Worm (Caenorhabditis elegans) whole organism, young adult: Measurements from ENCODE around the gene F10G2.10.
"Not testable (repeated sequence)": the region's sequence is repeated elsewhere in the genome, so short reads cannot be mapped to it uniquely, and the experiment has no call there.

Source experiments
- F23B12.7 ChIP-seq: sonication (generic microtip); optimal IDR thresholded peaks from 2 replicates; lab custom pipeline; 2017; ENCODE audit warnings: missing genetic modification characterization, mild to moderate bottlenecking, missing compliant biosample characterization, antibody characterized with exemption, moderate library complexity; ENCODE audit not compliant: insufficient read depth
- K11D2.4 ChIP-seq: fragments of 200-800 bp; sonication (Bioruptor generic); IDR thresholded peaks from 2 replicates; pipeline ENCODE4 v1.3.6; 2022; ENCODE audit warnings: missing genetic modification reagents, missing genetic modification characterization, missing compliant biosample characterization
- K12H6.12 ChIP-seq: fragments of 200-800 bp; sonication (Bioruptor generic); optimal IDR thresholded peaks from 2 replicates; lab custom pipeline; 2018; ENCODE audit warnings: mild to moderate bottlenecking, missing genetic modification characterization, missing compliant biosample characterization
- Y53F4B.3 ChIP-seq: fragments of 200-800 bp; sonication (Bioruptor generic); IDR thresholded peaks from 2 replicates; pipeline ENCODE4 v1.3.6; 2022; ENCODE audit warnings: missing genetic modification reagents, missing genetic modification characterization, missing compliant biosample characterization
- akir-1 ChIP-seq: fragments of 200-800 bp; sonication (Bioruptor generic); optimal IDR thresholded peaks from 2 replicates; lab custom pipeline; 2018; ENCODE audit warnings: mild to moderate bottlenecking, missing genetic modification characterization, moderate library complexity, missing compliant biosample characterization
- atf-7 ChIP-seq: sonication (generic microtip); optimal IDR thresholded peaks from 2 replicates; lab custom pipeline; 2017; ENCODE audit warnings: mild to moderate bottlenecking, missing genetic modification characterization, missing compliant biosample characterization
- attf-6 ChIP-seq: fragments of 200-800 bp; sonication (Bioruptor generic); IDR thresholded peaks from 2 replicates; pipeline ENCODE4 v1.3.6; 2022; ENCODE audit warnings: missing genetic modification reagents, missing genetic modification characterization, missing compliant biosample characterization
- bed-2 ChIP-seq: fragments of 200-800 bp; sonication (Bioruptor generic); IDR thresholded peaks from 2 replicates; pipeline ENCODE4 v1.3.6; 2022; ENCODE audit warnings: missing genetic modification reagents, missing genetic modification characterization, missing compliant biosample characterization
- ceh-40 ChIP-seq: fragments of 200-800 bp; sonication (Bioruptor generic); IDR thresholded peaks from 2 replicates; pipeline ENCODE4 v1.3.6; 2022; ENCODE audit warnings: missing genetic modification characterization, missing compliant biosample characterization
- ceh-58 ChIP-seq: fragments of 200-800 bp; sonication (Bioruptor generic); IDR thresholded peaks from 2 replicates; pipeline ENCODE4 v1.3.6; 2022; ENCODE audit warnings: missing genetic modification characterization, missing compliant biosample characterization
- ceh-91 ChIP-seq: fragments of 200-800 bp; sonication (Bioruptor generic); IDR thresholded peaks from 2 replicates; pipeline ENCODE4 v1.3.6; 2022; ENCODE audit warnings: missing genetic modification reagents, missing genetic modification characterization, missing compliant biosample characterization
- dpl-1 ChIP-seq: fragments of 150-350 bp; optimal IDR thresholded peaks from 2 replicates; lab custom pipeline; 2014; ENCODE audit warnings: missing biosample characterization, missing genetic modification reagents, missing genetic modification characterization
- egl-44 ChIP-seq: fragments of 200-800 bp; sonication (Bioruptor generic); IDR thresholded peaks from 2 replicates; pipeline ENCODE4 v1.3.6; 2022; ENCODE audit warnings: missing genetic modification reagents, missing genetic modification characterization, missing compliant biosample characterization
- egrh-3 ChIP-seq: fragments of 200-800 bp; sonication (Bioruptor generic); IDR thresholded peaks from 2 replicates; pipeline ENCODE4 v1.3.6; 2022; ENCODE audit warnings: missing genetic modification reagents, missing genetic modification characterization, missing compliant biosample characterization
- fkh-3 ChIP-seq: sonication (generic microtip); optimal IDR thresholded peaks from 2 replicates; lab custom pipeline; 2016; ENCODE audit warnings: mild to moderate bottlenecking, missing genetic modification characterization, missing compliant biosample characterization
- hlh-26 ChIP-seq: fragments of 200-800 bp; sonication (Bioruptor generic); conservative IDR thresholded peaks from 2 replicates; pipeline ENCODE4 v1.3.6; 2022; ENCODE audit warnings: missing genetic modification reagents, missing genetic modification characterization, missing compliant biosample characterization
- hsf-1 ChIP-seq: fragments of 200-800 bp; sonication (Bioruptor generic); IDR thresholded peaks from 2 replicates; pipeline ENCODE4 v1.3.6; 2022; ENCODE audit warnings: missing genetic modification reagents, missing genetic modification characterization, missing compliant biosample characterization
- let-526 ChIP-seq: fragments of 200-800 bp; sonication (Bioruptor generic); IDR thresholded peaks from 2 replicates; pipeline ENCODE4 v1.3.6; 2022; ENCODE audit warnings: missing genetic modification reagents, missing genetic modification characterization, missing compliant biosample characterization
- lir-1 ChIP-seq: fragments of 200-800 bp; sonication (Bioruptor generic); conservative IDR thresholded peaks from 2 replicates; pipeline ENCODE4 v1.3.6; 2022; ENCODE audit warnings: missing genetic modification reagents, missing genetic modification characterization, missing compliant biosample characterization
- lsl-1 ChIP-seq: fragments of 200-800 bp; sonication (Bioruptor generic); optimal IDR thresholded peaks from 2 replicates; lab custom pipeline; 2018; ENCODE audit warnings: mild to moderate bottlenecking, missing genetic modification characterization, moderate library complexity, missing compliant biosample characterization
- nfya-1 ChIP-seq: sonication (generic microtip); optimal IDR thresholded peaks from 2 replicates; lab custom pipeline; 2017; ENCODE audit warnings: antibody characterized with exemption, missing compliant biosample characterization, missing genetic modification characterization, borderline replicate concordance; ENCODE audit not compliant: insufficient read depth
- nfya-2 ChIP-seq: fragments of 200-800 bp; sonication (Bioruptor generic); IDR thresholded peaks from 2 replicates; pipeline ENCODE4 v1.3.6; 2022; ENCODE audit warnings: missing genetic modification reagents, missing genetic modification characterization, missing compliant biosample characterization
- nhr-90 ChIP-seq: sonication (generic microtip); optimal IDR thresholded peaks from 2 replicates; lab custom pipeline; 2016; ENCODE audit warnings: missing genotype, mild to moderate bottlenecking, missing genetic modification characterization, missing compliant biosample characterization
- pbrm-1 ChIP-seq: fragments of 200-800 bp; sonication (Bioruptor generic); IDR thresholded peaks from 2 replicates; pipeline ENCODE4 v1.3.6; 2022; ENCODE audit warnings: missing genetic modification reagents, missing genetic modification characterization, missing compliant biosample characterization
- rcor-1 ChIP-seq: fragments of 200-800 bp; sonication (Bioruptor generic); IDR thresholded peaks from 2 replicates; pipeline ENCODE4 v1.3.6; 2022; ENCODE audit warnings: missing genetic modification reagents, missing genetic modification characterization, missing compliant biosample characterization
- sdz-38 ChIP-seq: sonication (generic microtip); optimal IDR thresholded peaks from 2 replicates; lab custom pipeline; 2016; ENCODE audit warnings: missing genotype, missing genetic modification characterization, missing compliant biosample characterization
- snpc-1.1 ChIP-seq: sonication (generic microtip); optimal IDR thresholded peaks from 2 replicates; lab custom pipeline; 2017; ENCODE audit warnings: missing genetic modification characterization, mild to moderate bottlenecking, missing compliant biosample characterization, antibody characterized with exemption, moderate library complexity, missing genotype, missing genetic modification reagents; ENCODE audit not compliant: insufficient read depth
- snpc-1.3 ChIP-seq: sonication (generic microtip); optimal IDR thresholded peaks from 2 replicates; lab custom pipeline; 2017; ENCODE audit warnings: missing genetic modification characterization, mild to moderate bottlenecking, missing compliant biosample characterization, antibody characterized with exemption, moderate library complexity, missing genotype, missing genetic modification reagents; ENCODE audit not compliant: insufficient read depth
- zfh-2 ChIP-seq: fragments of 200-800 bp; sonication (Bioruptor generic); conservative IDR thresholded peaks from 2 replicates; pipeline ENCODE4 v1.3.6; 2022; ENCODE audit warnings: missing genetic modification reagents, missing genetic modification characterization, missing compliant biosample characterization
- ztf-22 ChIP-seq: fragments of 200-800 bp; sonication (Bioruptor generic); optimal IDR thresholded peaks from 2 replicates; lab custom pipeline; 2018; ENCODE audit warnings: mild to moderate bottlenecking, missing genetic modification characterization, moderate library complexity, missing compliant biosample characterization
- ztf-25 ChIP-seq: fragments of 200-800 bp; sonication (Bioruptor generic); IDR thresholded peaks from 2 replicates; pipeline ENCODE4 v1.3.6; 2022; ENCODE audit warnings: missing genetic modification reagents, missing genetic modification characterization, missing compliant biosample characterization

The F10G2.10 gene

ce11 chrV:7326928-7327327 lies 4.9 kb downstream of the F10G2.10 start, which contains the start of gene F10G2.4 (continued):
- TF ChIP-seq snpc-1.1 (no peak), K12H6.12 (tag; lab: Kevin White, UChicago) (no peak)

ce11 chrV:7328092-7328491 lies 6.1 kb downstream of the F10G2.10 start, which contains the start of gene clec-7:
clec-7 (plus strand) TSS chrV:7328392.
- TF ChIP-seq ztf-22 (GFP tag; lab: Kevin White, UChicago) (no peak), rcor-1 (GFP tag; lab: Robert Waterston, UW) (no peak)

ce11 chrV:7330868-7331267 lies 8.9 kb downstream of the F10G2.10 start, which contains the start of gene F10G2.2:
F10G2.2 (plus strand) TSS chrV:7331168.
- no peak for TF ChIP-seq ceh-91 (GFP tag; lab: Robert Waterston, UW)
- TF ChIP-seq nfya-2 (GFP tag; lab: Robert Waterston, UW): no peak
- no peak for TF ChIP-seq pbrm-1 (GFP tag; lab: Robert Waterston, UW)
- TF ChIP-seq ztf-25 (GFP tag; lab: Robert Waterston, UW): no peak
- no peak for TF ChIP-seq sdz-38 (tag; lab: Kevin White, UChicago)
- TF ChIP-seq ceh-40 (GFP tag; lab: Robert Waterston, UW): no peak
- TF ChIP-seq fkh-3: no peak
- no peak for TF ChIP-seq ceh-58 (GFP tag; lab: Robert Waterston, UW)
- TF ChIP-seq lsl-1 (GFP tag; lab: Kevin White, UChicago): no peak
- TF ChIP-seq bed-2: no peak
- TF ChIP-seq lir-1: no peak

- TF ChIP-seq snpc-1.3: no peak
- TF ChIP-seq nfya-1 (tag; lab: Kevin White, UChicago): no peak
- TF ChIP-seq Y53F4B.3 (GFP tag; lab: Robert Waterston, UW): no peak
- TF ChIP-seq bed-2: no peak
- no peak for TF ChIP-seq akir-1 (GFP tag; lab: Kevin White, UChicago)
- no peak for TF ChIP-seq nhr-90 (tag; lab: Kevin White, UChicago)
- TF ChIP-seq hlh-26 (GFP tag; lab: Robert Waterston, UW): no peak
- TF ChIP-seq egl-44: no peak
- no peak for TF ChIP-seq attf-6 (GFP tag; lab: Robert Waterston, UW)
- TF ChIP-seq zfh-2 (GFP tag; lab: Robert Waterston, UW): no peak
- TF ChIP-seq snpc-1.1: no peak
- no peak for TF ChIP-seq dpl-1 (GFP tag; lab: Kevin White, UChicago)
- no peak for TF ChIP-seq F23B12.7
- no peak for TF ChIP-seq let-526
- no peak for TF ChIP-seq hsf-1 (GFP tag; lab: Robert Waterston, UW)
These were observed 10.2 kb downstream of the F10G2.10 start, which contains the start of gene F10G2.1 for ce11 chrV:7332253-7332652. F10G2.1 (plus strand) TSS chrV:7332553.

- TF ChIP-seq atf-7; K11D2.4 (GFP tag; lab: Robert Waterston, UW); egrh-3 (GFP tag; lab: Robert Waterston, UW): not testable (repeated sequence)
These were observed 15.2 kb downstream of the F10G2.10 start, which contains the start of gene F10G2.7 for ce11 chrV:7337218-7337617. F10G2.7 (minus strand) TSS chrV:7337318.
